Worm (Caenorhabditis elegans) whole organism, late embryonic: ENCODE data around the gene srh-271.

Experiments used
- C08G9.2 ChIP-seq: sonication (generic microtip); optimal IDR thresholded peaks from 2 replicates; lab custom pipeline; 2016; ENCODE audit warnings: mild to moderate bottlenecking, missing genetic modification characterization, moderate library complexity, missing compliant biosample characterization
- ama-1 ChIP-seq: fragments of 150-350 bp; optimal IDR thresholded peaks from 2 replicates; lab custom pipeline; 2014
- ceh-24 ChIP-seq: sonication (generic microtip); optimal IDR thresholded peaks from 2 replicates; lab custom pipeline; 2016; ENCODE audit warnings: mild to moderate bottlenecking, missing genetic modification characterization, missing compliant biosample characterization
- ceh-34 ChIP-seq: sonication (generic microtip); optimal IDR thresholded peaks from 2 replicates; lab custom pipeline; 2016; ENCODE audit warnings: mild to moderate bottlenecking, missing genetic modification characterization, missing compliant biosample characterization
- che-1 ChIP-seq: sonication (generic microtip); optimal IDR thresholded peaks from 2 replicates; lab custom pipeline; 2016; ENCODE audit warnings: mild to moderate bottlenecking, missing genetic modification characterization, missing compliant biosample characterization
- dve-1 ChIP-seq: sonication (generic microtip); optimal IDR thresholded peaks from 2 replicates; lab custom pipeline; 2017; ENCODE audit warnings: antibody characterized with exemption, mild to moderate bottlenecking, missing genetic modification characterization, missing compliant biosample characterization
- hlh-13 ChIP-seq: fragments of 200-800 bp; sonication (Bioruptor generic); optimal IDR thresholded peaks from 2 replicates; lab custom pipeline; 2018; ENCODE audit warnings: mild to moderate bottlenecking, missing genetic modification characterization, missing compliant biosample characterization
- mec-3 ChIP-seq: sonication (generic microtip); optimal IDR thresholded peaks from 2 replicates; lab custom pipeline; 2016; ENCODE audit warnings: borderline replicate concordance, missing genetic modification characterization, missing compliant biosample characterization
- nhr-11 ChIP-seq: fragments of 150-350 bp; optimal IDR thresholded peaks from 2 replicates; lab custom pipeline; 2014; ENCODE audit warnings: missing biosample characterization, missing genetic modification characterization
- pha-4 ChIP-seq: fragments of 150-350 bp; optimal IDR thresholded peaks from 2 replicates; lab custom pipeline; 2018; ENCODE audit warnings: missing biosample characterization, missing genetic modification reagents, missing genetic modification characterization
- pqm-1 ChIP-seq: sonication (generic microtip); optimal IDR thresholded peaks from 2 replicates; lab custom pipeline; 2016; ENCODE audit warnings: missing genetic modification characterization, missing compliant biosample characterization
- rnt-1 ChIP-seq: sonication (generic microtip); optimal IDR thresholded peaks from 2 replicates; lab custom pipeline; 2016; ENCODE audit warnings: missing genetic modification characterization, missing compliant biosample characterization
- tbx-2 ChIP-seq: sonication (generic microtip); optimal IDR thresholded peaks from 2 replicates; lab custom pipeline; 2016; ENCODE audit warnings: missing genetic modification characterization, missing compliant biosample characterization
- ztf-16 ChIP-seq: sonication (generic microtip); optimal IDR thresholded peaks from 2 replicates; lab custom pipeline; 2017; ENCODE audit warnings: missing genetic modification characterization, missing compliant biosample characterization

DNA sequence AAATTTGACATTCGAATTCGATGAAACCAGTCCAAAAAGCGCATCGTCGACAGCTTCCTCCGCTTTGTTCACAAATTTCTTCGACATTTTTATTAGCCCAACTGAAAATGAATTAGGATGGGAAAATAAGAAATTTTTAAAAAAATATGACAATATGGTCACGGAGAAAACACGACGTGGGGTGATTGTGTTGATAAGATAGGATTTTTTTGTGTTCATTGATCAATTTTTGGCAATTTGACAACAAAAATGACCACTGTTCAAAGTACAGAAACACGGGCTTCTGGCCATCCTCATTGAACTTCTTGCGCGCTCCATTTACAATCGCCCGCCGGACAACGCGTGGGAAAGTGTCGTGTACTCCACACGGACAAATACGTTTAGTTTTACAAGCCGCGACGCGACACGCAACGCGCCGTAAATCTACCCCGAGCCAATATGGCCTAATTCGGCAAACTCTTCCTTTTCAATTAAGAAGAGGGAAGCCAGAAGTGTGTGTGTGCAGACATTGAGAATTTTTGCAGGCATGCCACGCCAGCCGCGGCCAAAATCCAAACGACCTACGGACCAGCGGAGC is 30.9 kb upstream of the srh-271 start, which contains the start of the genes W02H5.8 and angl-1:
- TF ChIP-seq rnt-1 (tag; lab: Kevin White, UChicago): no peak
- TF ChIP-seq ceh-24: no peak
- TF ChIP-seq ceh-34 (tag; lab: Kevin White, UChicago): no peak
- TF ChIP-seq hlh-13: no peak
- no peak for TF ChIP-seq C08G9.2 (tag; lab: Kevin White, UChicago)
- TF ChIP-seq dve-1: no peak
- TF ChIP-seq mec-3: no peak
- no peak for TF ChIP-seq ztf-16 (tag; lab: Kevin White, UChicago)
- TF ChIP-seq ama-1: no peak
- no peak for TF ChIP-seq che-1 (tag; lab: Kevin White, UChicago)
- no peak for TF ChIP-seq pha-4 (tag; lab: Kevin White, UChicago)
- TF ChIP-seq tbx-2 (tag; lab: Kevin White, UChicago): no peak
- no peak for TF ChIP-seq pqm-1 (tag; lab: Kevin White, UChicago)
- no peak for TF ChIP-seq nhr-11
